Worm (Caenorhabditis elegans): ENCODE results near the gene Y42A5A.3.
A peak's percentile ranks its signal among the peaks of the same experiment; 100 is the strongest.

The Y42A5A.3 gene

DNA sequence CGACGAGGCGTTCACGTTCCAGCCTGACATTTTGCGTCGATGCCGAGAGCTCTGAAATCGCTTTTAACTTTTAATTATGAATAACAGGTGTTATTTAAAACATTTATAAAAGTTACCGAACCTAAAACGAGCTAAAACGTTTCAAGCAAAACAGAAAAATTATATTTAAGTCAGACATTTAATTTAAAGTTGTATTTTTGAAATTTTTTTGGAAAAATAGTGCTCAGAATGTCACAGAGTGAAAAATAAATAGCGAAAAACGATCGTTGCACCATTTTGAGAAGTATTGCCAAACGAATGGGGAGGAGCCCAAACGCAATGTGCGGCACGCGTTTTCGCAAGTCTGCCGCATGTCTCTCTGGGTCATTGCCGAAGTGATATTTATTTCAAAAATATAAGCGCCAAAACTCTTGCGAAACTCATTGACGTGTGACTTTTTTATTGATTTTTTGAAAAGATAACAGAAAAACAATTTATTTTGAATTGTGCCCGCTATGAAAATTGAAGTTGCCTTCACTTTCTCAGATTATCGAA lies 17.3 kb upstream of the Y42A5A.3 start, which contains the start of gene erfa-3 (continued):
- peak; percentile 85 for TF ChIP-seq attf-5 (GFP tag; optimal IDR thresholded peaks at IDR 0.05)
- no peak for TF ChIP-seq atf-7 (tag; optimal IDR thresholded peaks at IDR 0.05)
- peak; percentile 17 for TF ChIP-seq him-1 (tag; optimal IDR thresholded peaks at IDR 0.05)
- peak; percentile 85 for TF ChIP-seq snpc-3.4 (tag; optimal IDR thresholded peaks at IDR 0.05)
- peak; percentile 76 for TF ChIP-seq madf-6 (GFP tag; IDR thresholded peaks at IDR 0.05)
- no peak for TF ChIP-seq attf-6 (GFP tag; IDR thresholded peaks at IDR 0.05)
- TF ChIP-seq hmg-1.2 (GFP tag; IDR thresholded peaks at IDR 0.05): peak; percentile 43; the same call in 1 of the 2 replicates
- TF ChIP-seq cebp-1 (GFP tag; IDR thresholded peaks at IDR 0.05): peak; percentile 93
- TF ChIP-seq cebp-1 (tag; optimal IDR thresholded peaks at IDR 0.05): peak; percentile 97
- TF ChIP-seq ztf-26 (tag; optimal IDR thresholded peaks at IDR 0.05): no peak
- peak; percentile 63 for TF ChIP-seq nhr-80 (tag; optimal IDR thresholded peaks at IDR 0.05)
- peak; percentile 58 for TF ChIP-seq dox-1 (GFP tag; IDR thresholded peaks at IDR 0.05)
- 0 out of 2 replicates have a peak, but pooled peaks have one; percentile 41 for TF ChIP-seq K11D2.4 (GFP tag; IDR thresholded peaks at IDR 0.05)
- TF ChIP-seq B0019.2 (GFP tag; conservative IDR thresholded peaks at IDR 0.05): 0 out of 2 replicates have a peak, but pooled peaks have one; percentile 21
- TF ChIP-seq egrh-3 (GFP tag; IDR thresholded peaks at IDR 0.05): no peak
- peak; percentile 49 for TF ChIP-seq lin-40 (tag; optimal IDR thresholded peaks at IDR 0.05)
- peak; percentile 38; the same call in 1 of the 2 replicates for TF ChIP-seq D2030.7 (GFP tag; IDR thresholded peaks at IDR 0.05)
- peak in 1 of 3 experiments; percentile 69 for TF ChIP-seq lin-35 (GFP tag; optimal IDR thresholded peaks at IDR 0.05)
- TF ChIP-seq snpc-1.3 (tag; optimal IDR thresholded peaks at IDR 0.05; ENCODE audit: insufficient read depth): peak; percentile 25
- TF ChIP-seq tbp1 (GFP tag; optimal IDR thresholded peaks at IDR 0.05): peak; percentile 33
- peak; percentile 39 for TF ChIP-seq F49E8.2 (tag; optimal IDR thresholded peaks at IDR 0.05; ENCODE audit: insufficient read depth)

DNA sequence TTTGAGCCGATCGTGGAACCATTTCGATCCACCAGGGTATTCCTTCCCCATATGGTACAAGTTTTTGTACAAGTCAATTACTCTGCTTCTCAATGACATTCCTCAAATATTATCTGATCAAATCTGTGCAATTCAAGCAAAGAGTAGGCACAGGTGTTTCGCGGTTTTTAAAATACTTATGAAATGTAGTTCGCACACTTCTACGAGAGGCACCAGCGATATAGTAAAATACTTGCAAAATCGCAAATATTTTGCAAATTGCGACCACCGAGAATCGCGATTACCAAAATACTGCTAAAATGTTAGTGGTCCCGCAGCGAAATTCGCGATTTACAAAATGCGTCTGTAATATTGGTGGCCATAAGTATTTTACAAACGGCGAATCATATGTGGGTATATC lies 13.9 kb upstream of the Y42A5A.3 start, which contains the start of gene Y42A5A.5:
Y42A5A.5 (minus strand) TSS at position 101 of the 400 bp plus-strand sequence.
- peak; percentile 36 for TF ChIP-seq madf-6 (GFP tag; IDR thresholded peaks at IDR 0.05)
- TF ChIP-seq madf-3 (GFP tag; IDR thresholded peaks at IDR 0.05): 0 out of 2 replicates have a peak, but pooled peaks have one; percentile 52

DNA sequence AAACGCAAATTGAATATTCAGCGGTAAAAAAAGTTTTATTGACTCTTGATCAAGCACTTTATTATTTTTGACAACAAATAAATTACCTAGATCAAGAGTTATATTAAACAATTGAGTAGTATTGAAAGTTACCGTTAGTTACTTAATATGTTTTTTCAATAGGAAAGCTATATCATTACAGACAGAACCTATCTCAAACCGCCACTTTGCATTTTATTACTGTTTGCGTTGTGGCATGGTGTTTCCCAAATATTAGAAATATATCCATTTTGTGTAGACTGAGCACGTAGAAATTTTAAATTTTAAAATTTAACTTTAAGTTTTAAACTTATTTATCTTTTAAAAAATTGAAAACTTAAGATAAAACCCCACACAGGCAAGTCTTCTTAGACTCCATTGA lies 8.6 kb upstream of the Y42A5A.3 start:
- no peak for TF ChIP-seq ceh-40 (GFP tag; IDR thresholded peaks at IDR 0.05)
- TF ChIP-seq chd-7 (tag; optimal IDR thresholded peaks at IDR 0.05): no peak
- TF ChIP-seq mxl-1 (tag; optimal IDR thresholded peaks at IDR 0.05): no peak
- no peak for TF ChIP-seq ets-4 (GFP tag; optimal IDR thresholded peaks at IDR 0.05)
- TF ChIP-seq F10E7.11 (tag; optimal IDR thresholded peaks at IDR 0.05): no peak
- no peak for TF ChIP-seq egl-44 (GFP tag; IDR thresholded peaks at IDR 0.05)
- no peak for TF ChIP-seq lsy-27 (tag; optimal IDR thresholded peaks at IDR 0.05; ENCODE audit: borderline replicate concordance, insufficient read depth)
- TF ChIP-seq ztf-22 (GFP tag; optimal IDR thresholded peaks at IDR 0.05): no peak

DNA sequence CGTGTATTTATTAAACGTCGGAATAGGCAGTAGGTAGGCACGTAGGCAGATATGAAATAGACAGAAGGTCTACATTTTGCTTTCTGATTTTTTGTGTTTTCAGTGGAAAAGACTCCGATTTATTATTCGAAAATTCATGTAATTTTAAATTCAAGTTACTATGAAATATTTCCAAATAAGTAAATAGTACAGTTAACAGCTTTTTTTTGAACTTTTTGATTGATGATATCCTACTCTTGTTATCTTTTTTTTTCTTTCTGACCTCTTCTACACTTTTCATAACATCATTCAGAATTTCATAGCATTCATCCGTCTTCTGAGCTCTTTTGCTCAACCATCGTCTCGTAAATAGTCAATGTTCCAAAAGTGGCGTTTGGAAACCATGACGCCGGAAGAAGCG lies 2.8 kb upstream of the Y42A5A.3 start, which contains the start of gene cdkl-1:
cdkl-1 (plus strand) TSS at position 301 of the 400 bp plus-strand sequence.
- no peak for TF ChIP-seq ceh-40 (GFP tag; IDR thresholded peaks at IDR 0.05)
- no peak for TF ChIP-seq D2030.7 (GFP tag; IDR thresholded peaks at IDR 0.05)
- no peak for TF ChIP-seq lin-54 (GFP tag; optimal IDR thresholded peaks at IDR 0.05)
- TF ChIP-seq F57A8.1 (GFP tag; optimal IDR thresholded peaks at IDR 0.05): no peak
- TF ChIP-seq unc-130 (GFP tag; optimal IDR thresholded peaks at IDR 0.05): no peak
- no peak for TF ChIP-seq nhr-80 (tag; optimal IDR thresholded peaks at IDR 0.05)
- TF ChIP-seq F23B12.7 (tag; optimal IDR thresholded peaks at IDR 0.05; ENCODE audit: insufficient read depth): no peak
- no peak for TF ChIP-seq lir-1 (GFP tag; conservative IDR thresholded peaks at IDR 0.05)
- TF ChIP-seq tlf-1 (GFP tag; optimal IDR thresholded peaks at IDR 0.05): no peak
- no peak for TF ChIP-seq lsl-1 (GFP tag; optimal IDR thresholded peaks at IDR 0.05)
- TF ChIP-seq B0261.1 (tag; optimal IDR thresholded peaks at IDR 0.05): no peak
- no peak for TF ChIP-seq attf-6 (GFP tag; IDR thresholded peaks at IDR 0.05)
- no peak for TF ChIP-seq hmg-1.2 (GFP tag; IDR thresholded peaks at IDR 0.05)
- TF ChIP-seq ztf-28 (GFP tag; IDR thresholded peaks at IDR 0.05): no peak
- TF ChIP-seq akir-1 (GFP tag; optimal IDR thresholded peaks at IDR 0.05): no peak
